Fruit fly (Drosophila melanogaster) whole organism, embryonic: ENCODE measurements around the gene CheB38c.

Experiments used
- B-H1 ChIP-seq: fragments of 200-800 bp; sonication (Bioruptor generic); IDR thresholded peaks from 3 replicates; pipeline ENCODE4 v1.3.6; 2022; ENCODE audit warnings: missing biosample characterization, missing genetic modification characterization
- CG10462 ChIP-seq: fragments of 200-800 bp; sonication (Bioruptor generic); optimal IDR thresholded peaks from 2 replicates; lab custom pipeline; 2016; ENCODE audit warnings: missing biosample characterization, missing genetic modification characterization
- CG11085 ChIP-seq: fragments of 200-800 bp; sonication (Bioruptor generic); IDR thresholded peaks from 2 replicates; pipeline ENCODE4 v1.3.6; 2022; ENCODE audit warnings: missing biosample characterization, missing genetic modification characterization
- CG11504 ChIP-seq: fragments of 200-800 bp; sonication (Bioruptor generic); optimal IDR thresholded peaks from 3 replicates; lab custom pipeline; 2019; ENCODE audit warnings: missing biosample characterization, mild to moderate bottlenecking, missing genetic modification characterization, moderate library complexity
- CG1233 ChIP-seq: fragments of 200-800 bp; sonication (Bioruptor generic); optimal IDR thresholded peaks from 4 replicates; lab custom pipeline; 2018; ENCODE audit warnings: missing biosample characterization, mild to moderate bottlenecking, missing genetic modification characterization
- CG14050 ChIP-seq: fragments of 200-800 bp; sonication (Bioruptor generic); IDR thresholded peaks from 3 replicates; pipeline ENCODE4 v1.3.6; 2022; ENCODE audit warnings: missing biosample characterization, missing genetic modification characterization
- CG15696 ChIP-seq: fragments of 200-800 bp; sonication (Bioruptor generic); optimal IDR thresholded peaks from 2 replicates; lab custom pipeline; 2019; ENCODE audit warnings: missing biosample characterization, mild to moderate bottlenecking, missing genetic modification characterization, moderate library complexity
- CG17912 ChIP-seq: fragments of 200-800 bp; sonication (Bioruptor generic); optimal IDR thresholded peaks from 2 replicates; lab custom pipeline; 2018; ENCODE audit warnings: missing biosample characterization, mild to moderate bottlenecking, missing genetic modification characterization
- CG1832 ChIP-seq: fragments of 200-800 bp; sonication (Bioruptor generic); optimal IDR thresholded peaks from 2 replicates; lab custom pipeline; 2017; ENCODE audit warnings: missing biosample characterization, mild to moderate bottlenecking, missing genetic modification characterization, inconsistent platforms
- CG18619 ChIP-seq: fragments of 200-800 bp; sonication (Bioruptor generic); optimal IDR thresholded peaks from 3 replicates; lab custom pipeline; 2017; ENCODE audit warnings: missing biosample characterization, mild to moderate bottlenecking, missing genetic modification characterization
- CG2129 ChIP-seq: fragments of 200-800 bp; sonication (Bioruptor generic); IDR thresholded peaks from 2 replicates; pipeline ENCODE4 v1.3.6; 2022; ENCODE audit warnings: missing biosample characterization, missing genetic modification characterization; ENCODE audit not compliant: partially characterized antibody
- CG32532 ChIP-seq: fragments of 200-800 bp; sonication (Bioruptor generic); IDR thresholded peaks from 2 replicates; pipeline ENCODE4 v1.3.6; 2022; ENCODE audit warnings: missing biosample characterization, missing genetic modification characterization
- CG3281 ChIP-seq: fragments of 200-800 bp; sonication (Bioruptor generic); optimal IDR thresholded peaks from 3 replicates; lab custom pipeline; 2017; ENCODE audit warnings: missing biosample characterization, mild to moderate bottlenecking, missing genetic modification characterization
- CG33557 ChIP-seq: fragments of 200-800 bp; sonication (Bioruptor generic); optimal IDR thresholded peaks from 2 replicates; lab custom pipeline; 2019; ENCODE audit warnings: missing biosample characterization, mild to moderate bottlenecking, missing genetic modification characterization, moderate library complexity
- CG34422 ChIP-seq: fragments of 200-800 bp; sonication (Bioruptor generic); IDR thresholded peaks from 3 replicates; pipeline ENCODE4 v1.3.6; 2022; ENCODE audit warnings: missing biosample characterization, missing genetic modification characterization
- CG4820 ChIP-seq: fragments of 200-800 bp; sonication (Bioruptor generic); optimal IDR thresholded peaks from 3 replicates; lab custom pipeline; 2016; ENCODE audit warnings: missing biosample characterization, missing genetic modification characterization
- CG5245 ChIP-seq: fragments of 200-800 bp; sonication (Bioruptor generic); optimal IDR thresholded peaks from 3 replicates; lab custom pipeline; 2016; ENCODE audit warnings: missing biosample characterization, missing genetic modification characterization
- CG7987 ChIP-seq: fragments of 200-800 bp; sonication (Bioruptor generic); optimal IDR thresholded peaks from 2 replicates; lab custom pipeline; 2018; ENCODE audit warnings: missing biosample characterization, mild to moderate bottlenecking, missing genetic modification characterization, moderate library complexity
- CG8359 ChIP-seq: fragments of 200-800 bp; sonication (Bioruptor generic); optimal IDR thresholded peaks from 2 replicates; lab custom pipeline; 2017; ENCODE audit warnings: missing biosample characterization, mild to moderate bottlenecking, missing genetic modification characterization, borderline replicate concordance
- CTCF ChIP-seq: fragments of 200-800 bp; sonication (Bioruptor generic); optimal IDR thresholded peaks from 2 replicates; lab custom pipeline; 2017; ENCODE audit warnings: missing biosample characterization, mild to moderate bottlenecking, missing genetic modification characterization, moderate library complexity
- Dip3 ChIP-seq: fragments of 200-800 bp; sonication (Bioruptor generic); optimal IDR thresholded peaks from 3 replicates; lab custom pipeline; 2016; ENCODE audit warnings: missing biosample characterization, missing genetic modification characterization
- Elba2 ChIP-seq: fragments of 200-800 bp; sonication (Bioruptor generic); optimal IDR thresholded peaks from 3 replicates; lab custom pipeline; 2016; ENCODE audit warnings: missing biosample characterization, missing genetic modification characterization
- H15 ChIP-seq: fragments of 200-800 bp; sonication (Bioruptor generic); IDR thresholded peaks from 3 replicates; pipeline ENCODE4 v1.3.6; 2022; ENCODE audit warnings: missing biosample characterization, missing genetic modification characterization
- Lpt ChIP-seq: fragments of >200 bp; optimal IDR thresholded peaks from 2 replicates; lab custom pipeline; 2018; ENCODE audit warnings: missing biosample characterization, missing genetic modification characterization
- Mrtf ChIP-seq: fragments of 200-800 bp; sonication (Bioruptor generic); IDR thresholded peaks from 3 replicates; pipeline ENCODE4 v1.3.6; 2022; ENCODE audit warnings: missing biosample characterization, missing genetic modification characterization
- NK7.1 ChIP-seq: fragments of 200-800 bp; sonication (Bioruptor generic); optimal IDR thresholded peaks from 3 replicates; lab custom pipeline; 2016; ENCODE audit warnings: missing biosample characterization, missing genetic modification characterization
- Nf-YB ChIP-seq: fragments of 200-800 bp; sonication (Bioruptor generic); optimal IDR thresholded peaks from 3 replicates; lab custom pipeline; 2019; ENCODE audit warnings: missing biosample characterization, mild to moderate bottlenecking, missing genetic modification characterization, moderate library complexity
- Pdp1 ChIP-seq, 2 experiments: fragments of 200-800 bp; sonication (Bioruptor generic); optimal IDR thresholded peaks; 3 replicates each; lab custom pipeline; 2016; ENCODE audit warnings: missing biosample characterization in 2 of 2, missing genetic modification characterization in 2 of 2, mild to moderate bottlenecking in 1 of 2, moderate library complexity in 1 of 2
- Ravus ChIP-seq: fragments of 200-800 bp; sonication (Bioruptor generic); IDR thresholded peaks from 2 replicates; pipeline ENCODE4 v1.3.6; 2022; ENCODE audit warnings: missing biosample characterization, missing genetic modification characterization
- Rfx ChIP-seq: fragments of 200-800 bp; sonication (Bioruptor generic); IDR thresholded peaks from 2 replicates; pipeline ENCODE4 v1.3.6; 2022; ENCODE audit warnings: missing biosample characterization, missing genetic modification characterization
- Sry-δ ChIP-seq: fragments of 200-800 bp; sonication (Bioruptor generic); optimal IDR thresholded peaks from 2 replicates; lab custom pipeline; 2016; ENCODE audit warnings: missing biosample characterization, missing genetic modification characterization
- Usf ChIP-seq: fragments of 200-800 bp; sonication (Bioruptor generic); optimal IDR thresholded peaks from 2 replicates; lab custom pipeline; 2017; ENCODE audit warnings: missing genotype, missing biosample characterization, missing genetic modification characterization
- corto ChIP-seq: fragments of 200-800 bp; sonication (Bioruptor generic); optimal IDR thresholded peaks from 2 replicates; lab custom pipeline; 2016; ENCODE audit warnings: missing biosample characterization, mild to moderate bottlenecking, missing genetic modification characterization, moderate library complexity
- disco-r ChIP-seq: fragments of 200-800 bp; sonication (Bioruptor generic); optimal IDR thresholded peaks from 2 replicates; lab custom pipeline; 2016; ENCODE audit warnings: missing biosample characterization, missing genetic modification characterization
- grau ChIP-seq: fragments of 200-800 bp; optimal IDR thresholded peaks from 3 replicates; lab custom pipeline; 2019; ENCODE audit warnings: missing biosample characterization, mild to moderate bottlenecking, missing genetic modification characterization, moderate library complexity
- grn ChIP-seq: fragments of 200-800 bp; sonication (Bioruptor generic); optimal IDR thresholded peaks from 3 replicates; lab custom pipeline; 2017; ENCODE audit warnings: missing biosample characterization, missing genetic modification characterization
- gt ChIP-seq: fragments of 200-800 bp; sonication (Bioruptor generic); IDR thresholded peaks from 2 replicates; pipeline ENCODE4 v1.3.6; 2022; ENCODE audit warnings: missing biosample characterization, missing genetic modification characterization
- mld ChIP-seq: fragments of 200-800 bp; sonication (Bioruptor generic); IDR thresholded peaks from 3 replicates; pipeline ENCODE4 v1.3.6; 2022; ENCODE audit warnings: missing biosample characterization, missing genetic modification characterization; ENCODE audit not compliant: partially characterized antibody
- nerfin-1 ChIP-seq: fragments of 200-800 bp; sonication (Bioruptor generic); optimal IDR thresholded peaks from 3 replicates; lab custom pipeline; 2019; ENCODE audit warnings: missing biosample characterization, mild to moderate bottlenecking, missing genetic modification characterization, moderate library complexity
- oc ChIP-seq: fragments of 200-800 bp; sonication (Bioruptor generic); optimal IDR thresholded peaks from 2 replicates; lab custom pipeline; 2018; ENCODE audit warnings: missing biosample characterization, mild to moderate bottlenecking, missing genetic modification characterization, moderate library complexity
- org-1 ChIP-seq: fragments of 200-800 bp; sonication (Bioruptor generic); optimal IDR thresholded peaks from 2 replicates; lab custom pipeline; 2017; ENCODE audit warnings: missing biosample characterization, missing genetic modification characterization
- pzg ChIP-seq: fragments of 200-800 bp; sonication (Bioruptor generic); optimal IDR thresholded peaks from 3 replicates; lab custom pipeline; 2018; ENCODE audit warnings: missing biosample characterization, mild to moderate bottlenecking, missing genetic modification characterization, moderate library complexity
- ranshi ChIP-seq: fragments of 200-800 bp; sonication (Bioruptor generic); IDR thresholded peaks from 2 replicates; pipeline ENCODE4 v1.3.6; 2022; ENCODE audit warnings: missing biosample characterization, missing genetic modification characterization
- sc ChIP-seq, 3 experiments: fragments of >200 bp in 2 of 3; fragments of 200-800 bp in 1 of 3; sonication (Bioruptor generic) in 1 of 3; optimal IDR thresholded peaks; 2 replicates in 2 of 3; 3 replicates in 1 of 3; lab custom pipeline; 2017; ENCODE audit warnings: mild to moderate bottlenecking in 1 of 3, missing biosample characterization in 1 of 3, missing genetic modification characterization in 1 of 3, missing genetic modification reagents in 1 of 3
- sens ChIP-seq: fragments of 200-800 bp; sonication (Bioruptor generic); peaks from one replicate; lab custom pipeline; 2016; ENCODE audit warnings: missing biosample characterization, missing genetic modification characterization
- seq ChIP-seq: fragments of 200-800 bp; sonication (Bioruptor generic); IDR thresholded peaks from 2 replicates; pipeline ENCODE4 v1.3.6; 2022; ENCODE audit warnings: missing biosample characterization, missing genetic modification characterization
- so ChIP-seq: fragments of 200-800 bp; sonication (Bioruptor generic); IDR thresholded peaks from 3 replicates; pipeline ENCODE4 v1.3.6; 2022; ENCODE audit warnings: missing biosample characterization, missing genetic modification characterization
- tup ChIP-seq: fragments of 200-800 bp; sonication (Bioruptor generic); optimal IDR thresholded peaks from 2 replicates; lab custom pipeline; 2016; ENCODE audit warnings: missing biosample characterization, mild to moderate bottlenecking, missing genetic modification characterization, moderate library complexity
- wek ChIP-seq: fragments of 200-800 bp; sonication (Bioruptor generic); optimal IDR thresholded peaks from 3 replicates; lab custom pipeline; 2018; ENCODE audit warnings: missing biosample characterization, mild to moderate bottlenecking, missing genetic modification characterization, moderate library complexity

CheB38c gene

DNA sequence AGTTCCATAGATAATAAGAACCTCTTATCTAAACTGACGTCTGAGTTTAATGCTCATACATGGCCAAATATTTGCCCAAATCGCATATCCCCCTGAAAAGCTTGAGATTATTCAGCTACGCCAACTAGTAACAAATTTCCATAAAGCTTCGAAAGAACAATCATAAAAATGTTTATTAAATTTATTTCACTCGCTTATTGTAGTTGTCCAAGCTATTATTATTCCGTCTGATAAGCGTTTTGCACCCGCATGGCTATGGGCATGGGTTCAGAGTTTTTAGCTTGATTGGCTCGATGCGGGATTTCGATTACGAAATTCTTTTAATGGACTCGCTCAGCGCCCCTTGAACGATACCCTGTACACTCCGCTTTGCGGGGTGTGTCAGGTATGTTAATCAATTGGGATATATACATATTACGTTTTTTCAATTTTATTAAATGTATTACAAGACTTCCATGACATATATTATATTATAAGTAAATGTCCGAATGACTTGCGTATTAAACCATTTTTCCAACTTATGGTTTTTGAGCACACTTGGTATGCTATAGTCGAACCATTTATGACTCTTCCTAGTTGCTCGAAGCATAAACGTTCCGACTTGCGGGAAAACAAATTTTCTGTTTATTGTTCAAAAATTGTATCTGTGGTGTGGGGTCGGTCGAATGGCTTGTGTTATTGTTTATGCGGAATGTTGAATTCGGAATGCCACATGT lies 14.9 kb downstream of the CheB38c start (continued):
- TF ChIP-seq gt (GFP tag; lab: Robert Waterston, UW): peak; percentile 75
- peak; percentile 96 for TF ChIP-seq grau
- TF ChIP-seq CG7987 (GFP tag; lab: Kevin White, UChicago): peak; percentile 88
- TF ChIP-seq CG17912 (GFP tag; lab: Kevin White, UChicago): peak; percentile 57
- peak; percentile 11 for TF ChIP-seq corto (GFP tag; lab: Kevin White, UChicago)
- peak; percentile 95 for TF ChIP-seq CG34422
- peak; percentile 93 for TF ChIP-seq ranshi (GFP tag; lab: Robert Waterston, UW)
- TF ChIP-seq CG4820 (GFP tag; lab: Kevin White, UChicago): peak; percentile 90
- TF ChIP-seq oc (tag; lab: Kevin White, UChicago): peak; percentile 96
- peak; percentile 94 for TF ChIP-seq sens (GFP tag; lab: Kevin White, UChicago)
- TF ChIP-seq CG2129 (GFP tag; lab: Robert Waterston, UW): no peak
- TF ChIP-seq B-H1 (GFP tag; lab: Robert Waterston, UW): peak; percentile 91
- peak; percentile 89 for TF ChIP-seq nerfin-1 (tag; lab: Kevin White, UChicago)
- peak; percentile 37 for TF ChIP-seq Sry-δ
- TF ChIP-seq Pdp1 (GFP tag; optimal IDR thresholded peaks at IDR 0.05; lab: Kevin White, UChicago): peak; percentile 64 to 83
- TF ChIP-seq CG8359: peak; percentile 84
- peak; percentile 22 for TF ChIP-seq pzg (GFP tag; lab: Kevin White, UChicago)
- peak; percentile 91 for TF ChIP-seq CG11085 (GFP tag; lab: Robert Waterston, UW)
- TF ChIP-seq CG11504 (tag; lab: Kevin White, UChicago): peak; percentile 95
- peak; percentile 90 for TF ChIP-seq Usf (GFP tag; lab: Kevin White, UChicago)
- TF ChIP-seq Dip3 (GFP tag; lab: Kevin White, UChicago): peak; percentile 85
- TF ChIP-seq H15 (GFP tag; lab: Robert Waterston, UW): peak; percentile 92
- peak; percentile 84 for TF ChIP-seq CG15696 (tag; lab: Kevin White, UChicago)
- TF ChIP-seq NK7.1 (GFP tag; lab: Kevin White, UChicago): peak; percentile 40
- peak; percentile 96 for TF ChIP-seq CG32532 (GFP tag; lab: Robert Waterston, UW)
- TF ChIP-seq so (GFP tag; lab: Robert Waterston, UW): peak; percentile 97
- peak; percentile 97 for TF ChIP-seq Rfx (GFP tag; lab: Robert Waterston, UW)
- TF ChIP-seq Nf-YB (GFP tag; lab: Kevin White, UChicago): peak; percentile 85
- peak; percentile 58 for TF ChIP-seq grn (GFP tag; lab: Kevin White, UChicago)
- TF ChIP-seq org-1: peak; percentile 96
- TF ChIP-seq CG14050 (GFP tag; lab: Robert Waterston, UW): peak; percentile 94
- TF ChIP-seq CTCF (GFP tag; lab: Kevin White, UChicago): peak; percentile 60
- TF ChIP-seq Mrtf (GFP tag; lab: Robert Waterston, UW): peak; percentile 90
- TF ChIP-seq disco-r (GFP tag; lab: Kevin White, UChicago): peak; percentile 36
- TF ChIP-seq Lpt (GFP tag; lab: Kevin White, UChicago): no peak
- peak; percentile 89 for TF ChIP-seq CG5245 (GFP tag; lab: Kevin White, UChicago)
- TF ChIP-seq tup (GFP tag; lab: Kevin White, UChicago): peak; percentile 94
- TF ChIP-seq CG18619 (GFP tag; lab: Kevin White, UChicago): peak; percentile 95
- peak; percentile 93 for TF ChIP-seq Ravus (GFP tag; lab: Robert Waterston, UW)
- TF ChIP-seq CG33557 (GFP tag; lab: Kevin White, UChicago): peak; percentile 78
- TF ChIP-seq CG1832: no peak
- peak; percentile 92 for TF ChIP-seq CG1233 (GFP tag; lab: Kevin White, UChicago)
- TF ChIP-seq Elba2 (GFP tag; lab: Kevin White, UChicago): peak; percentile 18
- TF ChIP-seq CG10462 (GFP tag; lab: Kevin White, UChicago): peak; percentile 87
- TF ChIP-seq CG3281 (GFP tag; lab: Kevin White, UChicago): peak; percentile 96
- TF ChIP-seq sc (optimal IDR thresholded peaks at IDR 0.05; lab: Kevin White, UChicago): no peak
- peak; percentile 91 for TF ChIP-seq sc (GFP tag; optimal IDR thresholded peaks at IDR 0.05; lab: Kevin White, UChicago)
- peak; percentile 80; the same call in 2 of the 3 replicates for TF ChIP-seq mld
- TF ChIP-seq wek (GFP tag; lab: Kevin White, UChicago): peak; percentile 70
- peak; percentile 97 for TF ChIP-seq seq (GFP tag; lab: Robert Waterston, UW)
